Worm (Caenorhabditis elegans): ENCODE measurements around the gene F40G9.18.

DNA sequence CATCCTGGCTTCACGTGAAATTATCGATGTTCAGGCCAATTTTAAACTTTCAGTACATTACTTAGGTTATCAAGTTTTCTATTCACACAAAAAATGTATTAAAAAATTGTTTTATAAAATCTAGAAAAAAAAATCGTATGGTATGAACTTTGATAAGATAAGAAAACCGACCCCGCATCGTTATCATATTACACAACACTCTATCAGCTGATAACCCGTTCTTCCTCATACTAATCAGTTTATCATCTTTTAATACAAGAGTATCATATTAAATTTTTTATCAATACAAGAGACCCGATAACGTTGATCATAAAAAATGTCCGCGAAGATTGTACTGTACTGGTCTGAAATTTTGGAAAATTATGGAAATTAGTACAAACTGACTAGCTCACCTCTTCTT, 15.2 kb downstream of the F40G9.18 start:
- TF ChIP-seq ets-7 (tag; optimal IDR thresholded peaks at IDR 0.05): no peak
- no peak for TF ChIP-seq F13C5.2 (tag; optimal IDR thresholded peaks at IDR 0.05)
